Worm (Caenorhabditis elegans) whole organism, L4 larva: ENCODE data around the gene T12G3.4.

Experiments used
- lin-15B ChIP-seq: fragments of 150-350 bp; sonication (generic microtip); optimal IDR thresholded peaks from 3 replicates; lab custom pipeline; 2014; ENCODE audit warnings: missing biosample characterization, missing genetic modification characterization
- saeg-2 ChIP-seq: fragments of 200-800 bp; sonication (Bioruptor generic); IDR thresholded peaks from 2 replicates; pipeline ENCODE4 v1.3.6; 2022; ENCODE audit warnings: missing genetic modification reagents, missing genetic modification characterization, missing compliant biosample characterization
- snpc-4 ChIP-seq: fragments of 150-350 bp; optimal IDR thresholded peaks from 2 replicates; lab custom pipeline; 2014; ENCODE audit warnings: missing biosample characterization, missing genetic modification characterization
- unc-62 ChIP-seq, 3 experiments: fragments of 150-350 bp in 1 of 3; sonication (generic microtip); optimal IDR thresholded peaks in 2 of 3; peaks in 1 of 3; 1 replicate in 1 of 3; 2 replicates in 2 of 3; lab custom pipeline; 2014 to 2017; ENCODE audit warnings: missing biosample characterization in 3 of 3, missing genetic modification characterization in 3 of 3, missing genetic modification reagents in 3 of 3, missing genotype in 1 of 3
- zfp-2 ChIP-seq: sonication (generic microtip); optimal IDR thresholded peaks from 2 replicates; lab custom pipeline; 2016; ENCODE audit warnings: mild to moderate bottlenecking, missing genetic modification characterization, missing compliant biosample characterization

DNA sequence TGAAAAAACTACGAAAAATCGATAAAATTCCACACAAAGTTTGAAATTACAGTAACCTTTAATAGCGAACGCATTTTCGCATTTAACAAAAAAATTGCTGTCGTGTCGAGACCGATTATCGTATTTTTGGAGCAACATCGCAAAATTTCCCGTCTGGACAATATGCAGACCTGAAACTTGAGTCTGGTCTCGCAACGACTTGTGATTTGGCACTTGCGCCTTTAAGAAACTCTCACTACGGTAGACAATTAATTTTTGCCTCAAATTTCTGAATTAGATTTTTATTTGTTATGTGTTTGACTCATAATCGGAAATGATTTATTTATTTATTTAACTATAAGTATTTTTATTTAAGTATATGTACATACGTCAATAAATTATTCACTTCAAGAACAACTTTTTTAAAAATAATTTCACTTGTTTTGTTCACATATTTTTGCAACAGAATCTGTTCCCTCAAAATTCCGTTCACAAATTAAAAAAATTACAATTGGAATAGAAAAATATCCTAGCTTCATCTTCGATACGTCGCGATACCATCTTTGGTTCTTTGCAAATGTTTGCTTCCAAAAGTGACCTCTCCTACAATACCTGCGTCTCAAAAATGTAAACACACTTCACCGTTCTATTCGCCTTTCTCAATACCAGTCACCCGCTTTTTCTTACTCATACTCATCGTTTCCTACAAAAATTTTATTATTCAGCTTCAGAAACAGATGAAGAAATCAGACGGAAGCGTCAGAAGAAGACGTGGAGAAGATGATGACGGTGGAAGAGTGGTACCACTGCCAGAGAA, at the start of gene T12G3.4:
- TF ChIP-seq unc-62 (GFP tag; optimal IDR thresholded peaks at IDR 0.05 in 1 of 2; lab: Kevin White, UChicago): no peak
- no peak for TF ChIP-seq unc-62 (tag; optimal IDR thresholded peaks at IDR 0.05; lab: Kevin White, UChicago)
- no peak for TF ChIP-seq lin-15B (tag; lab: Kevin White, UChicago)
- TF ChIP-seq snpc-4: no peak
- TF ChIP-seq zfp-2 (tag; lab: Kevin White, UChicago): no peak
- TF ChIP-seq saeg-2 (GFP tag; lab: Robert Waterston, UW): no peak
